Fruit fly (Drosophila melanogaster) whole organism, embryonic: ENCODE measurements around the gene betaTub65B.

Experiments
- CG4730 ChIP-seq: fragments of 200-800 bp; sonication (Bioruptor generic); IDR thresholded peaks from 2 replicates; pipeline ENCODE4 v1.3.6; 2022; ENCODE audit warnings: missing biosample characterization, missing genetic modification characterization
- CG9932 ChIP-seq: fragments of 200-800 bp; sonication (Bioruptor generic); IDR thresholded peaks from 2 replicates; pipeline ENCODE4 v1.3.6; 2022; ENCODE audit warnings: missing biosample characterization, missing genetic modification characterization
- Hand ChIP-seq: fragments of 200-800 bp; sonication (Bioruptor generic); optimal IDR thresholded peaks from 2 replicates; lab custom pipeline; 2017; ENCODE audit warnings: mild to moderate bottlenecking, missing biosample characterization, missing genetic modification reagents, missing genetic modification characterization
- sna ChIP-seq: fragments of 200-800 bp; sonication (Bioruptor generic); IDR thresholded peaks from 2 replicates; pipeline ENCODE4 v1.3.6; 2022; ENCODE audit warnings: missing biosample characterization, missing genetic modification characterization; ENCODE audit not compliant: partially characterized antibody

DNA sequence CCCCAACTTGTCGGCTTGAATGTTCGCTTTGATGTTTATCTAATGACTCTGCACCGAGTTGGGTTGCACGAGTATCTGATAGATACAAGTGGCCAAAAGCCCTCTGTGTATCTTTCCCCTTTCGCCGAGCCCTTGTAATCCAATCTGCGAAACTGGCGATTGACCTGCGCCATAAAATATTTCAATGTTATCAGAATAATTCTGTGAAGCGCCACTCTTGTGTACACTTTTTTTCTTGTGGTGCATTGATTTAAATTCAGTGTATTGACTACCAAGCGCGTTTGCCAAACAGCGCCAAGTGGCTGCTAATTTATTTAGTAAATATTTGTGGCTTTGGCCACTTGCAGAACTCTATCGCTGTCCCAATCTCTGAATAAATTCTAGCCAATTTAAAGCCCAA is 25.7 kb downstream of the betaTub65B start:
- TF ChIP-seq sna (GFP tag; lab: Robert Waterston, UW) (no peak), CG4730 (no peak), Hand (GFP tag; lab: Kevin White, UChicago) (no peak), CG9932 (GFP tag; lab: Robert Waterston, UW) (no peak)
